Fruit fly (Drosophila melanogaster) whole organism, adult: Measurements from ENCODE around the gene CG1387.

Source experiments
- CG11617 ChIP-seq: fragments of 200-800 bp; sonication (Bioruptor generic); optimal IDR thresholded peaks from 2 replicates; lab custom pipeline; 2017; ENCODE audit warnings: mild to moderate bottlenecking, missing biosample characterization, missing genetic modification reagents, missing genetic modification characterization
- CG14711 ChIP-seq: fragments of 200-800 bp; sonication (Bioruptor generic); optimal IDR thresholded peaks from 2 replicates; lab custom pipeline; 2018; ENCODE audit warnings: missing biosample characterization, mild to moderate bottlenecking, missing genetic modification characterization, moderate library complexity
- CG7045 ChIP-seq: fragments of 200-800 bp; sonication (Bioruptor generic); optimal IDR thresholded peaks from 2 replicates; lab custom pipeline; 2017; ENCODE audit warnings: missing biosample characterization, mild to moderate bottlenecking, missing genetic modification characterization
- Clk ChIP-seq: fragments of 200-800 bp; sonication (Bioruptor generic); optimal IDR thresholded peaks from 2 replicates; lab custom pipeline; 2017; ENCODE audit warnings: missing biosample characterization, missing genetic modification characterization
- Hr96 ChIP-seq: fragments of 200-800 bp; sonication (Bioruptor generic); optimal IDR thresholded peaks from 2 replicates; lab custom pipeline; 2016; ENCODE audit warnings: missing biosample characterization, missing genetic modification characterization
- Mnt ChIP-seq: fragments of 200-800 bp; sonication (Bioruptor generic); optimal IDR thresholded peaks from 2 replicates; lab custom pipeline; 2016; ENCODE audit warnings: missing biosample characterization, mild to moderate bottlenecking, missing genetic modification characterization
- cnc ChIP-seq, 2 experiments: fragments of >200 bp; optimal IDR thresholded peaks; 2 replicates each; lab custom pipeline; 2017
- kay ChIP-seq: fragments of 200-800 bp; sonication (Bioruptor generic); peaks from one replicate; lab custom pipeline; 2016; ENCODE audit warnings: missing biosample characterization, missing genetic modification characterization, borderline replicate concordance

DNA sequence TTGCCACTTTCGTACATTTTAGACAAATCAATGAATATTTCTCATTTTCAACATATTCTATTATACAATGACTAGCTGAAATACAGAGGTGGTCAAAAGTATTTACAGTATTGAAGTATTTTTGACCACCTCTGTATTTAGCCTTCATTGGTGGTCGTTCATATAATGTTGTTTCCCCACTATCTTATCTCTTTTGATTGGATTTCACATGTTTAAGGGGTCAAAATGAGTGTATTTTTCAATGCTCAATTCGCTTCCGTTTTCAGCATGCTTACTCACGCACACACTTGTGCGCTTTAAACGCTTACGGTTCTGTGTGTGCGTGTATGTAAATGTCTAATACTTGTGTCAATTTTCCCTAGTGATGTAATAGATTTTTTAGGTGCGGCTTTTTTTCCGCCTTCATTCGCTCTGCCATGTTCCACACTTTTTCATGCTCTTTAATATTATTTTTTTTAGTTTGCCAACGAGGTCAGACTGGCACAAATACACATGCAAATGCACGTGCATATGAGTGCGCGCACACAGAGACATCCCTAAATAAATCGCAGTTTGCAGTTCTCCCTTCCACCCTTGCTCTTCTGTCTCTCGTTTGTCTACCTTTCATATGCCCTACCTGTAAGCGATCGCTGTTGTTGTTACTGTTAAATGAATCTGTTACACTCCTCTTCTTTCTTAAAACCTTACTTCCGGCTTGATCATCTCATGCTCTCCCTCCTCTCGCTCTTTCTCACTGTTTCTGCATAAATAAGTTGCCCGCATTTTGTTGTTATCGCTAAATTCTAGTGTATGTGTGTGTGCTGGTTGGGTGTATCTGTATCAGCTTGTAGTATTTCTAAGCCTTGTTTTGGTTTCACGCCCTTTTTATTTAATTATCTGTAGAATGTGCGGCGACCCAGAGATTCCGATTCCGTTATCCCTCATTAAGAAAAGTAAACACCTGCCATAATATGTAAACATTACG, 26.9 kb downstream of the CG1387 start:
- TF ChIP-seq Hr96 (no peak), CG7045 (GFP tag; lab: Kevin White, UChicago) (no peak), cnc (optimal IDR thresholded peaks at IDR 0.05; lab: Kevin White, UChicago) (no peak), Mnt (peak; percentile 64), CG14711 (tag; lab: Kevin White, UChicago) (no peak), kay (peak; percentile 98), CG11617 (GFP tag; lab: Kevin White, UChicago) (no peak), Clk (GFP tag; lab: Kevin White, UChicago) (no peak)
